Worm (Caenorhabditis elegans) whole organism, L3 larva: Measurements from ENCODE around the gene act-4.

Experiments
- R02D3.7 ChIP-seq: fragments of 150-350 bp; optimal IDR thresholded peaks from 2 replicates; lab custom pipeline; 2014; ENCODE audit warnings: missing biosample characterization, missing genetic modification characterization
- ZK546.5 ChIP-seq: sonication (generic microtip); optimal IDR thresholded peaks from 2 replicates; lab custom pipeline; 2017; ENCODE audit warnings: missing biosample characterization, missing genetic modification characterization
- aly-2 ChIP-seq: fragments of 150-350 bp; optimal IDR thresholded peaks from 2 replicates; lab custom pipeline; 2014; ENCODE audit warnings: missing biosample characterization, missing genetic modification characterization
- ceh-82 ChIP-seq: fragments of 150-350 bp; optimal IDR thresholded peaks from 2 replicates; lab custom pipeline; 2014; ENCODE audit warnings: missing biosample characterization, missing genetic modification characterization
- ceh-9 ChIP-seq: sonication (generic microtip); optimal IDR thresholded peaks from 2 replicates; lab custom pipeline; 2018; ENCODE audit warnings: missing biosample characterization, missing genetic modification characterization
- daf-12 ChIP-seq: fragments of 150-350 bp; optimal IDR thresholded peaks from 2 replicates; lab custom pipeline; 2014; ENCODE audit warnings: missing biosample characterization, missing genetic modification reagents, missing genetic modification characterization
- egl-27 ChIP-seq: sonication (generic microtip); optimal IDR thresholded peaks from 4 replicates; lab custom pipeline; 2017; ENCODE audit warnings: missing biosample characterization, missing genetic modification reagents, missing genetic modification characterization
- elt-1 ChIP-seq: fragments of 150-350 bp; optimal IDR thresholded peaks from 2 replicates; lab custom pipeline; 2014; ENCODE audit warnings: missing biosample characterization, missing genetic modification characterization
- elt-2 ChIP-seq: sonication (generic microtip); optimal IDR thresholded peaks from 2 replicates; lab custom pipeline; 2016; ENCODE audit warnings: missing genetic modification reagents, mild to moderate bottlenecking, missing genetic modification characterization, missing compliant biosample characterization
- elt-3 ChIP-seq, 3 experiments: fragments of 150-350 bp in 1 of 3; sonication (generic microtip) in 2 of 3; optimal IDR thresholded peaks; 2 replicates in 2 of 3; 4 replicates in 1 of 3; lab custom pipeline; 2014 to 2017; ENCODE audit warnings: missing biosample characterization in 3 of 3, missing genetic modification characterization in 3 of 3
- eor-1 ChIP-seq, 2 experiments: fragments of 150-350 bp; optimal IDR thresholded peaks; 2 replicates each; lab custom pipeline; 2014 to 2018; ENCODE audit warnings: missing biosample characterization in 2 of 2, missing genetic modification characterization in 2 of 2
- fkh-10 ChIP-seq: sonication (generic microtip); optimal IDR thresholded peaks from 2 replicates; lab custom pipeline; 2017; ENCODE audit warnings: missing biosample characterization, missing genetic modification reagents, missing genetic modification characterization
- fos-1 ChIP-seq: fragments of 150-350 bp; optimal IDR thresholded peaks from 2 replicates; lab custom pipeline; 2014; ENCODE audit warnings: missing biosample characterization, missing genetic modification characterization
- hmg-11 ChIP-seq: sonication (generic microtip); optimal IDR thresholded peaks from 2 replicates; lab custom pipeline; 2016; ENCODE audit warnings: missing genetic modification characterization, missing compliant biosample characterization
- jun-1 ChIP-seq: fragments of 150-350 bp; optimal IDR thresholded peaks from 2 replicates; lab custom pipeline; 2014; ENCODE audit warnings: missing biosample characterization, missing genetic modification reagents, missing genetic modification characterization
- lin-15B ChIP-seq: fragments of 150-350 bp; optimal IDR thresholded peaks from 2 replicates; lab custom pipeline; 2014; ENCODE audit warnings: missing biosample characterization, missing genetic modification characterization
- lin-39 ChIP-seq: fragments of 150-350 bp; optimal IDR thresholded peaks from 2 replicates; lab custom pipeline; 2018; ENCODE audit warnings: missing biosample characterization, missing genetic modification reagents, missing genetic modification characterization
- mdl-1 ChIP-seq: fragments of 150-350 bp; optimal IDR thresholded peaks from 2 replicates; lab custom pipeline; 2014; ENCODE audit warnings: missing biosample characterization, missing genetic modification characterization
- mml-1 ChIP-seq: fragments of 150-350 bp; sonication (generic microtip); optimal IDR thresholded peaks from 3 replicates; lab custom pipeline; 2014; ENCODE audit warnings: missing biosample characterization, missing genetic modification characterization
- nfya-1 ChIP-seq: sonication (generic microtip); optimal IDR thresholded peaks from 2 replicates; lab custom pipeline; 2017; ENCODE audit warnings: missing genetic modification characterization, mild to moderate bottlenecking, missing compliant biosample characterization, antibody characterized with exemption, moderate library complexity; ENCODE audit not compliant: insufficient read depth
- nhr-11 ChIP-seq: fragments of 150-350 bp; optimal IDR thresholded peaks from 2 replicates; lab custom pipeline; 2014; ENCODE audit warnings: missing biosample characterization, missing genetic modification characterization
- nhr-12 ChIP-seq: fragments of 150-350 bp; optimal IDR thresholded peaks from 2 replicates; lab custom pipeline; 2014; ENCODE audit warnings: missing biosample characterization, missing genetic modification characterization
- nhr-23 ChIP-seq: fragments of 150-350 bp; optimal IDR thresholded peaks from 2 replicates; lab custom pipeline; 2014; ENCODE audit warnings: missing biosample characterization, missing genetic modification reagents, missing genetic modification characterization
- nhr-237 ChIP-seq: fragments of 150-350 bp; optimal IDR thresholded peaks from 2 replicates; lab custom pipeline; 2014; ENCODE audit warnings: missing biosample characterization, missing genetic modification characterization
- nhr-25 ChIP-seq: sonication (generic microtip); optimal IDR thresholded peaks from 2 replicates; lab custom pipeline; 2017; ENCODE audit warnings: missing biosample characterization, missing genetic modification characterization
- nhr-28 ChIP-seq: fragments of 150-350 bp; optimal IDR thresholded peaks from 2 replicates; lab custom pipeline; 2014; ENCODE audit warnings: missing biosample characterization, missing genetic modification characterization
- nhr-67 ChIP-seq: fragments of 150-350 bp; optimal IDR thresholded peaks from 2 replicates; lab custom pipeline; 2014; ENCODE audit warnings: missing biosample characterization, missing genetic modification characterization
- nhr-76 ChIP-seq: fragments of 150-350 bp; sonication (generic microtip); optimal IDR thresholded peaks from 5 replicates; lab custom pipeline; 2014; ENCODE audit warnings: missing biosample characterization, missing genetic modification characterization
- pha-4 ChIP-seq: fragments of 150-350 bp; optimal IDR thresholded peaks from 2 replicates; lab custom pipeline; 2014; ENCODE audit warnings: missing biosample characterization, missing genetic modification reagents, missing genetic modification characterization
- pqm-1 ChIP-seq: fragments of 150-350 bp; optimal IDR thresholded peaks from 2 replicates; lab custom pipeline; 2017; ENCODE audit warnings: missing biosample characterization, missing genetic modification characterization, inconsistent platforms
- sea-2 ChIP-seq: fragments of 150-350 bp; sonication (generic microtip); optimal IDR thresholded peaks from 4 replicates; lab custom pipeline; 2014; ENCODE audit warnings: missing biosample characterization, missing genetic modification reagents, missing genetic modification characterization
- snpc-4 ChIP-seq: fragments of 150-350 bp; optimal IDR thresholded peaks from 2 replicates; lab custom pipeline; 2014; ENCODE audit warnings: missing biosample characterization, missing genetic modification characterization
- tbx-2 ChIP-seq: sonication (generic microtip); optimal IDR thresholded peaks from 2 replicates; lab custom pipeline; 2016; ENCODE audit warnings: mild to moderate bottlenecking, missing genetic modification characterization, missing compliant biosample characterization
- zag-1 ChIP-seq: fragments of 150-350 bp; optimal IDR thresholded peaks from 2 replicates; lab custom pipeline; 2014; ENCODE audit warnings: missing biosample characterization, missing genetic modification characterization
- ztf-11 ChIP-seq: fragments of 150-350 bp; optimal IDR thresholded peaks from 2 replicates; lab custom pipeline; 2014; ENCODE audit warnings: missing biosample characterization, missing genetic modification characterization

act-4 gene

DNA sequence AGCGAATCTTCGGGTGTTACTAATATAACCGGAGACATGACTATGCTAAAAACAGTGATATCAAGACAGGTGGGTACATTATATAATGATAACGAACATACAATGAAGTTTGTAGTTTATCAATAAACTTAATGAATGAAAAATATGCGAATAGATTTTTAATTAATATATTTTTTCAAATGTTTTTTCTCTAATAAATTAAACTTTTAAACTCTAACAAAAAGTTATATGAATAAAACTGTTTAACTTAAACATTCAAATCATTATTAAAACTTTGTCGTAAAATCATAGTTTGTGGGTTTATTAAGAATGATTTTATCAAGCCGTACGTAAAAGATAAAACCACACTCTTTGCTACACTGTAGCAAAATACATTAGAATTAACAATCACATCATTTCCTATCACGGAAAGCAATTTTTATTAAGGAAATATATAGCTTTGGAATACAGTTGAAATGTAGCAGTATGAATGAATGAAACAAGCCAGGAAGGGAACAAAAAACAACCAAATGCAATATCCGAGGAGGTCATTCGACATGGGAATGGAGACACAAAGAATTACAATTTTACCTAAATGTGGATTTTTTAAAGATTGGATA is 39.4 kb upstream of the act-4 start, which contains the start of gene K05B2.4:
Gene K05B2.4, minus strand, starts transcription at position 51 of the 599 bp plus-strand sequence.
- TF ChIP-seq nhr-12 (tag; lab: Kevin White, UChicago) (no peak), eor-1 (tag; optimal IDR thresholded peaks at IDR 0.05; lab: Kevin White, UChicago) (no peak), R02D3.7 (tag; lab: Kevin White, UChicago) (no peak), elt-2 (tag; lab: Kevin White, UChicago) (no peak), daf-12 (tag; lab: Kevin White, UChicago) (no peak), elt-1 (tag; lab: Kevin White, UChicago) (no peak), lin-39 (tag; lab: Kevin White, UChicago) (no peak), mdl-1 (no peak), nhr-25 (no peak), nhr-11 (tag; lab: Kevin White, UChicago) (no peak), pqm-1 (no peak), lin-15B (no peak), nhr-237 (tag; lab: Kevin White, UChicago) (no peak), mml-1 (no peak), zag-1 (tag; lab: Kevin White, UChicago) (no peak)

DNA sequence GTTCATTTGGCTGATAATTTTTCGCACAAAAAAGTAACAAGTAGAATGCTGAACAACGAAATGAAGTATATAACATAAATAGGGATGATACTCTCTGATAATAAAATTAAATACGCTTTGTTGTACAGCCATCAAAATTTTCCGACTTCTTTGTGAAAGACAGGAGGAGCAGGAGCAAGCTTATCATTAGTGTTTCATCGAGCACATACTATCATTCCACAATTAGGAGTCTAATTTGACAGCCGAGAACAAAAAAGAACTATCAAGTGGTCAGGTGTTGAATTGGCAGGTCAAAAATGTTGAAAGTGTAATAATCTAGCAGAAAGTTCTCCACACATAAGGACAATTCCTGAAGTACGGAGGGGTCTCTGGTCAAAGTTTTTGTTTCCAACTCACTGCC is 32.3 kb upstream of the act-4 start:
- TF ChIP-seq aly-2 (tag; lab: Kevin White, UChicago): no peak
- TF ChIP-seq pqm-1: peak; percentile 35
- TF ChIP-seq elt-2 (tag; lab: Kevin White, UChicago): peak; percentile 73
- TF ChIP-seq nhr-67 (tag; lab: Kevin White, UChicago): no peak
- TF ChIP-seq, all 47 proteins: peak for 2

DNA sequence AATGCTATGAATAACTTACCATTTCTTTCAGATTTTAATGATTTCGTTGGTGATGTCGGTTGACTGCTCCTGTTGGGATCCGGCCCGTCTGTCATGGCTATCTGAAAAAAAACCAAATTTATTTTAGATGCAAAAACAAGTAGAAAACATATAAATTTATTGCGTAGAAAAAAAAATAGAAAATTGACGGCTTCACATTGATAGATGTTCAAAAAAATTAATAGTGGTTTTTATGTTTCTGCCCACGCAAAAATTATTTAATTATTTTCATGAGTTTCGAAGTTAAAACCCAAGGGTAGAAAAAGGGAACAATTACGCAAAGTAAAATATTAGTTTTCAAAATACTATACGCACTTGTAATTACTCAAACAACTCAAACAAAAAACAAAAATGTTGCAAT is 30.8 kb upstream of the act-4 start, which contains the start of gene mct-4:
Gene mct-4, minus strand, starts transcription at position 101 of the 400 bp plus-strand sequence.
- TF ChIP-seq nfya-1 (tag; lab: Kevin White, UChicago) (no peak), nhr-76 (tag; lab: Kevin White, UChicago) (no peak), tbx-2 (tag; lab: Kevin White, UChicago) (no peak), fkh-10 (GFP tag; lab: Kevin White, UChicago) (no peak), pha-4 (tag; lab: Kevin White, UChicago) (no peak), snpc-4 (no peak), elt-3 (tag; optimal IDR thresholded peaks at IDR 0.05; lab: Kevin White, UChicago) (no peak), ceh-82 (no peak), nhr-12 (tag; lab: Kevin White, UChicago) (no peak), pqm-1 (no peak), mdl-1 (no peak)

DNA sequence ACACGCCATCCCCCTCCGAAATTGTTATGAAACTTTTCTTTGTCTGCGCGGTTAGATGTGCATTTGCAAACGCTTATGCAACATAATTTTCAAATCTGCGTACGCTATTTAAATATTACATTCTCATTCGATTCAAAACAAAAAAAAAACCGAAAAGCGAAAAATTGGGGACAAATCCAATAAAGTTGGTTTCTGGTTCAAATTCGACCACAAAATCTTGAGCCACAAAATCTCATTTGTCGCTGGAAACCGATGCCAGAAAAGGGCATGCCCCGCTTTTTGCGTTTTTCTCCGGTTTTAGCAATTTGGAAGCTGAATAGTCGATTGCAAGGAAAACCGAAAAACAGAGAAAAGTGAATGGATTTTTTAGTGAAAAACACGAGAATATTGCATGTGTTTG is 28.4 kb upstream of the act-4 start:
- TF ChIP-seq ztf-11 (tag; lab: Kevin White, UChicago) (no peak), nhr-237 (tag; lab: Kevin White, UChicago) (no peak), nhr-12 (tag; lab: Kevin White, UChicago) (no peak), fos-1 (tag; lab: Kevin White, UChicago) (no peak), jun-1 (tag; lab: Kevin White, UChicago) (no peak), mdl-1 (no peak), nhr-23 (no peak), sea-2 (GFP tag; lab: Kevin White, UChicago) (no peak), zag-1 (tag; lab: Kevin White, UChicago) (no peak), ceh-9 (no peak), ZK546.5 (tag; lab: Kevin White, UChicago) (no peak), nhr-28 (no peak)
- TF ChIP-seq, all 47 proteins: peak for 0

DNA sequence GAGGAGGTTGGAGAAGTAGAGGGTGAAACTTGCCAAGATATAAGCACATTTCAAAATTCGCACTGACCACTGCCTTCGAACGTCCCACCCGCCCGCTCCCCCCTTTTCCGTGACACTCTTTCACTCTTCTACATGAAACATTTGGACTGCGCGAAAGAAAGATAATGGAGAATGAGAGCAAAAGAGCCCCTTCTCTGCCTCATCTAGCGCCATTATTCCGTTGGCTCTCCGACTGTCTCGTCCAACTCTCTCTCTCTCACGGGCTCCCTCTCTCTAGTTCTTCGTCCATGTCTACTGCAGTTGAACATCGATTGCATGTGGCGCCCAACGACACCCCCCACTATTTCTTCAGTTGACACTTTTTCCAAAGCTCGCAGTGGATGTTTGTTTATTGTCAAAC is 27.5 kb upstream of the act-4 start:
- TF ChIP-seq nfya-1 (tag; lab: Kevin White, UChicago) (peak; percentile 49), lin-39 (tag; lab: Kevin White, UChicago) (peak; percentile 86), nhr-67 (tag; lab: Kevin White, UChicago) (no peak), hmg-11 (tag; lab: Kevin White, UChicago) (peak; percentile 52), egl-27 (tag; lab: Kevin White, UChicago) (no peak)
- TF ChIP-seq, all 47 proteins: peak for 3
